Fruit fly (Drosophila melanogaster) whole organism, wandering third instar larva: Measurements from ENCODE around the gene Rpn3.

Experiments used
- CrebA ChIP-seq: fragments of 200-800 bp; sonication (Bioruptor generic); optimal IDR thresholded peaks from 2 replicates; lab custom pipeline; 2016; ENCODE audit warnings: missing biosample characterization, mild to moderate bottlenecking, missing genetic modification characterization, borderline replicate concordance
- Dfd ChIP-seq: fragments of >200 bp; optimal IDR thresholded peaks from 2 replicates; lab custom pipeline; 2017; ENCODE audit warnings: missing biosample characterization, missing genetic modification characterization
- Dif ChIP-seq: fragments of 200-275, 200-300 bp; sonication (Bioruptor generic); optimal IDR thresholded peaks from 2 replicates; lab custom pipeline; 2018; ENCODE audit warnings: missing biosample characterization, missing genetic modification characterization; ENCODE audit not compliant: partially characterized antibody
- GATAd ChIP-seq: sonication (Bioruptor generic); optimal IDR thresholded peaks from 2 replicates; lab custom pipeline; 2016; ENCODE audit warnings: missing biosample characterization, missing genetic modification characterization
- HLH106 ChIP-seq: fragments of 200-800 bp; optimal IDR thresholded peaks from 3 replicates; lab custom pipeline; 2019; ENCODE audit warnings: missing biosample characterization, mild to moderate bottlenecking, missing genetic modification characterization, moderate library complexity
- Hnf4 ChIP-seq: fragments of 200-800 bp; sonication (Bioruptor generic); optimal IDR thresholded peaks from 2 replicates; lab custom pipeline; 2016; ENCODE audit warnings: missing biosample characterization, mild to moderate bottlenecking, missing genetic modification characterization
- Hr78 ChIP-seq: fragments of >200 bp; optimal IDR thresholded peaks from 2 replicates; lab custom pipeline; 2017; ENCODE audit warnings: missing biosample characterization, missing genetic modification characterization
- Mio ChIP-seq: sonication (Bioruptor generic); optimal IDR thresholded peaks from 2 replicates; lab custom pipeline; 2016; ENCODE audit warnings: missing biosample characterization, missing genetic modification characterization
- Myc ChIP-seq: fragments of >200 bp; optimal IDR thresholded peaks from 2 replicates; lab custom pipeline; 2017
- N ChIP-seq: fragments of >200 bp; optimal IDR thresholded peaks from 2 replicates; lab custom pipeline; 2018; ENCODE audit warnings: missing biosample characterization, missing external identifiers, missing genetic modification characterization
- OdsH ChIP-seq: fragments of 200-800 bp; sonication (Bioruptor generic); optimal IDR thresholded peaks from 2 replicates; lab custom pipeline; 2016; ENCODE audit warnings: missing biosample characterization, mild to moderate bottlenecking, missing genetic modification characterization
- Rel ChIP-seq, 2 experiments: fragments of 200-800 bp; sonication (Bioruptor generic) in 1 of 2; optimal IDR thresholded peaks; 2 replicates in 1 of 2; 3 replicates in 1 of 2; lab custom pipeline; 2016 to 2019; ENCODE audit warnings: mild to moderate bottlenecking in 2 of 2, missing biosample characterization in 2 of 2, missing genetic modification characterization in 2 of 2, moderate library complexity in 1 of 2
- Sp1 ChIP-seq: fragments of 200-800 bp; sonication (Bioruptor generic); optimal IDR thresholded peaks from 3 replicates; lab custom pipeline; 2019; ENCODE audit warnings: missing biosample characterization, mild to moderate bottlenecking, missing genetic modification characterization, moderate library complexity
- Vsx2 ChIP-seq: fragments of 200-300, 225-300 bp; sonication (Bioruptor generic); optimal IDR thresholded peaks from 2 replicates; lab custom pipeline; 2018; ENCODE audit warnings: missing biosample characterization, missing genetic modification characterization; ENCODE audit not compliant: partially characterized antibody
- br ChIP-seq: fragments of 200-800 bp; sonication (Bioruptor generic); optimal IDR thresholded peaks from 2 replicates; lab custom pipeline; 2016; ENCODE audit warnings: missing biosample characterization, missing genetic modification characterization
- brk ChIP-seq: fragments of 200-800 bp; sonication (Bioruptor generic); optimal IDR thresholded peaks from 2 replicates; lab custom pipeline; 2016; ENCODE audit warnings: missing biosample characterization, mild to moderate bottlenecking, missing genetic modification characterization
- dl ChIP-seq, 2 experiments: fragments of 175-275, 200-275 bp in 1 of 2; fragments of 200-275 bp in 1 of 2; sonication (Bioruptor generic); optimal IDR thresholded peaks; lab custom pipeline; 2018; ENCODE audit warnings: mild to moderate bottlenecking in 2 of 2, missing biosample characterization in 2 of 2, missing genetic modification characterization in 2 of 2, moderate library complexity in 2 of 2; ENCODE audit not compliant: partially characterized antibody in 2 of 2, insufficient read depth in 1 of 2
- dmrt93B ChIP-seq: fragments of 200-800 bp; sonication (Bioruptor generic); optimal IDR thresholded peaks from 2 replicates; lab custom pipeline; 2018; ENCODE audit warnings: missing biosample characterization, mild to moderate bottlenecking, missing genetic modification characterization
- dsf ChIP-seq: sonication (Bioruptor generic); optimal IDR thresholded peaks from 2 replicates; lab custom pipeline; 2016; ENCODE audit warnings: missing biosample characterization, missing genetic modification characterization, borderline replicate concordance
- ey ChIP-seq: fragments of 200-800 bp; sonication (Bioruptor generic); optimal IDR thresholded peaks from 2 replicates; lab custom pipeline; 2016; ENCODE audit warnings: missing biosample characterization, missing genetic modification characterization
- foxo ChIP-seq, 2 experiments: fragments of 200-800 bp; sonication (Bioruptor generic); optimal IDR thresholded peaks; 2 replicates in 1 of 2; 3 replicates in 1 of 2; lab custom pipeline; 2016 to 2017; ENCODE audit warnings: missing biosample characterization in 2 of 2, missing genetic modification characterization in 2 of 2
- fru ChIP-seq: fragments of 200-800 bp; sonication (Bioruptor generic); optimal IDR thresholded peaks from 3 replicates; lab custom pipeline; 2016; ENCODE audit warnings: missing biosample characterization, mild to moderate bottlenecking, missing genetic modification characterization
- h ChIP-seq: fragments of 200-800 bp; sonication (Bioruptor generic); optimal IDR thresholded peaks from 3 replicates; lab custom pipeline; 2016; ENCODE audit warnings: missing biosample characterization, mild to moderate bottlenecking, missing genetic modification characterization
- jim ChIP-seq: fragments of 175-275, 200-325 bp; sonication (Bioruptor generic); optimal IDR thresholded peaks from 2 replicates; lab custom pipeline; 2016; ENCODE audit warnings: missing biosample characterization, mild to moderate bottlenecking, missing genetic modification characterization
- lola ChIP-seq: fragments of >200 bp; optimal IDR thresholded peaks from 2 replicates; lab custom pipeline; 2017; ENCODE audit warnings: missing biosample characterization, missing genetic modification characterization
- pan ChIP-seq: fragments of >200 bp; optimal IDR thresholded peaks from 2 replicates; lab custom pipeline; 2017
- psq ChIP-seq: fragments of 200-800 bp; sonication (Bioruptor generic); optimal IDR thresholded peaks from 3 replicates; lab custom pipeline; 2017; ENCODE audit warnings: missing biosample characterization, mild to moderate bottlenecking, missing genetic modification characterization, moderate library complexity
- rgr ChIP-seq: fragments of 200-800 bp; sonication (Bioruptor generic); optimal IDR thresholded peaks from 3 replicates; lab custom pipeline; 2016; ENCODE audit warnings: missing biosample characterization, mild to moderate bottlenecking, missing genetic modification characterization
- sage ChIP-seq: fragments of 200-800 bp; sonication (Bioruptor generic); optimal IDR thresholded peaks from 2 replicates; lab custom pipeline; 2016; ENCODE audit warnings: missing biosample characterization, mild to moderate bottlenecking, missing genetic modification characterization
- sv ChIP-seq: fragments of 200-800 bp; sonication (Bioruptor generic); optimal IDR thresholded peaks from 3 replicates; lab custom pipeline; 2016; ENCODE audit warnings: missing biosample characterization, missing genetic modification characterization
- tai ChIP-seq: sonication (Bioruptor generic); optimal IDR thresholded peaks from 2 replicates; lab custom pipeline; 2016; ENCODE audit warnings: missing biosample characterization, missing genetic modification characterization
- usp ChIP-seq: fragments of >200 bp; optimal IDR thresholded peaks from 2 replicates; lab custom pipeline; 2017; ENCODE audit warnings: missing biosample characterization, missing genetic modification characterization
- woc ChIP-seq: sonication (Bioruptor generic); optimal IDR thresholded peaks from 2 replicates; lab custom pipeline; 2016; ENCODE audit warnings: missing biosample characterization, mild to moderate bottlenecking, missing genetic modification characterization

Gene Rpn3

DNA sequence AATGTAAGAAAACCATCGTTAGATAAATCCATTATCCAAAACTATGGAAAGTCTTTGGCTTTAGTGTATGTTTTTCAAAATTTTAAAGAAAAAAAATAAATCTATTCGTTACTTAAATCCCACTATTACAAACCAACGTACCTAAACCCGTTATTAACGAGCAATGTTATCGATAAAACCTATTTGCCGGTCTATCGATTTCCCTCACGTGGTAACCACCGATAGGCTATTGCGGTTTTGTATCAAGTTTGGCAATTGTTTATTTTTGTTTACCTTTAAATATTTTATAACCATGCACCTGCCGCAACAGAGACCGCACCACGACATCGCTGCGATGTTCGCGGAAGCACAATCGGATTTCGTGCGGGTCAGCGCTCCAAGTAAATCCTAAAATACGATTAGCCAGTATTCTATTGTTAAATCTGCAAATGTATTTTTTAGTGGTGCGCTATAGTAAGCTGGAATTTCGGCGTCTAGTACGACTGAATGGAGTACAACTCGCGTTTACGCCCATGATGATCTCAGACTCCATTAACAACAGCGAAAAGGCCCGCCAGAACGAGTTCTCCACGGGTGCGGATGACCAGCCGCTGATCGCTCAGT is 11.6 kb downstream of the Rpn3 start, which contains the start of gene Dus4:
Gene Dus4, plus strand, starts transcription at position 206 of the 603 bp plus-strand sequence.
- TF ChIP-seq fru (GFP tag; lab: Kevin White, UChicago) = no peak
- peak; percentile 36 for TF ChIP-seq Myc
- TF ChIP-seq Hr78 (GFP tag; lab: Kevin White, UChicago) = no peak

DNA sequence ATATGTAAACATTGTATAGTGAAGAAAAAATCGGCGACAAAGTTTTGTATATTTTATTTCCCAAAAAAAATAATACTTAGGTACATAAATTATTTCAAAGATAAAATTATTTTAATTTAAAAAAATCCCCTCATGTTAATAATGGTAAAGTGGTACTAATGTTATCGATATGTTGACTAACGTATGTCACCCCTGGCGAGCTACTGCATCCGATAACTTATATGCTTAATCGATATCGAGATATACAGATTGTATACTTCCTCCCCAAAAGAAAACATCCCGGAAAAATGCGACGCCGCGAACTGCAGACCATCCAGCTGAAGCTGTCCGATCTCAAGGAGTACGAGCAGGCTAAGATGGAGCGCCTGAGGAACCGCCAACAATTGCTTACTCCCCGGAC is 13.1 kb downstream of the Rpn3 start, which contains the start of gene CG17343:
Gene CG17343, plus strand, starts transcription at position 224 of the 400 bp plus-strand sequence.
- TF ChIP-seq dl (GFP tag; optimal IDR thresholded peaks at IDR 0.05; lab: Kevin White, UChicago; ENCODE audit: insufficient read depth in 1 of 2, partially characterized antibody in 2 of 2) = no peak
- no peak for TF ChIP-seq Rel (GFP tag; optimal IDR thresholded peaks at IDR 0.05; lab: Kevin White, UChicago)
- peak; percentile 90 for TF ChIP-seq Rel (tag; optimal IDR thresholded peaks at IDR 0.05; lab: Kevin White, UChicago)
- TF ChIP-seq, all 38 proteins: peak for 1

DNA sequence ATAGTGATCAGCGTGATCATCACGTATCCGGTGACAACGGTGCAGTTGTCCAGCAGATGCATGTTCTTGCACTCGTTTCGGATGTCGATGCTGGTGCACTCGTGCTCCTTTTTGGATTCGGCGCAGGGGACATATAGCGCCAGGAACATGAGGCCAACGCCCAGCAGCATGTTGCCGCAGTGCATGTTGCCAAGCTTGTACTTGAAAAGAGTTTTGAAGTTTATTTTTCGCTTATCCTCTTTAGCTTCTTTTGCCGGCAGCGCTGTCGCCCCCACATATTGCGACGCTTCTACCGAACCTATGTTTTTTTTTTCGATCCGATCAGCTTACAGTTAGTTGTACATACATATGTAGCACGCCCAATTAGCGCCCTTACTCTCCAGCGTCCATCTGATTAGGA is 16.8 kb downstream of the Rpn3 start:
- TF ChIP-seq rgr (GFP tag; lab: Kevin White, UChicago) (no peak), Myc (no peak), CrebA (no peak), Dif (GFP tag; lab: Kevin White, UChicago) (no peak), Dfd (no peak), N (no peak), lola (GFP tag; lab: Kevin White, UChicago) (no peak), Hnf4 (no peak), jim (GFP tag; lab: Kevin White, UChicago) (no peak), sage (no peak), br (no peak), usp (GFP tag; lab: Kevin White, UChicago) (no peak), pan (lab: Kevin White, UChicago) (no peak), fru (GFP tag; lab: Kevin White, UChicago) (no peak), brk (no peak), foxo (GFP tag; optimal IDR thresholded peaks at IDR 0.05; lab: Kevin White, UChicago) (no peak), Vsx2 (GFP tag; lab: Kevin White, UChicago) (no peak), tai (GFP tag; lab: Kevin White, UChicago) (no peak)

DNA sequence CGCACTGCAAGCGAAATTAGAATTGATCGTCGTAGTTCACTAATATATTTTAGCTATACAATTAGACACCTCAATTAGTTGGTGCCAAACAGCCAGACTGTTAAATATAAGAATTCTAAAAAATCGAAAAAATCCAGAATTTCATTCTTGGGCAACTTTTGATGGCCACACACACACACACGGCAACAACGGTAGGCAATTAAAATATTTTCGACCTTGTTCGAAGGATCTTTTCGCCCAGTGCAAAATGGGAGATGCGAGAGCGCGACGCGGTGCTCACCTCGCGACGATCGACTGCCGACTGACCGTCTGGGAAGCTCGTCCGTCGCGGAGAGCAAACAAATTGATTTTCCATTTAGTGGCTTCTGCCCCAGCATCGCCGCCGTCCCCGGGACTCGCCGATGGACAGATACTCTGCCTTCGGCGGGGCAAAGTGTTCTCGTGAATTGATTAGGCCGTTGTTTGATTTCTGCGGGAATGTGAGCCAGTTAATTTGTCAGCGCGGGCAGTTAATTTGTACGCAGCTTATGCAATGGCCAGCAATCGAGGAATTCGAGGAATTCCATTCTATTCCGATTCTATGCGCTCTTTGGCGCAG is 18.1 kb downstream of the Rpn3 start, which contains the start of gene CG10702:
Gene CG10702, minus strand, starts transcription at position 304 of the 598 bp plus-strand sequence.
- TF ChIP-seq woc (peak; percentile 45), Sp1 (GFP tag; lab: Kevin White, UChicago) (no peak), Dfd (no peak)

DNA sequence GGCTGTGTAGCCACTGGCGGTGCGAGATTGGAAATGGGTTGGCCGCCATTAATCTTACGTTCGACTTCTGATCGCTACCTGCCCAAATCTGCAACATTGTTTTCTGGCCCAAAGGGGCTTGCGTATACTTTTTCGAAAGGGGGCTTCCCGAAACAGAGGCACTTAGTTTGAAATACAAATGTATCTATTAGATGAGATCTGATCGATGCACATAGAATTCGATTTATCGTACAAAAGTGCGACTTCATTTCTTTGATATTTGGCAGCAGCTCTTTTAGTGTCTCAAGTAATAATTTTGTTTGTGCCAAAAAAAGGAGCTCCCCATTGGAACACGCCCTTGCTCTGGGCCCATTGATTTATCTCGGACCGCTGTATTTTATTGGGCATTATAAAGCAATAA is 20.1 kb downstream of the Rpn3 start:
- TF ChIP-seq dl (GFP tag; optimal IDR thresholded peaks at IDR 0.05; lab: Kevin White, UChicago; ENCODE audit: insufficient read depth in 1 of 2, partially characterized antibody in 2 of 2) (no peak), psq (no peak), Sp1 (GFP tag; lab: Kevin White, UChicago) (no peak), foxo (GFP tag; optimal IDR thresholded peaks at IDR 0.05; lab: Kevin White, UChicago) (peak in 1 of 2 experiments; percentile 39), br (peak; percentile 29), ey (peak; percentile 29), lola (GFP tag; lab: Kevin White, UChicago) (no peak), pan (lab: Kevin White, UChicago) (no peak), Vsx2 (GFP tag; lab: Kevin White, UChicago) (no peak), brk (no peak), N (no peak), Hnf4 (no peak), dmrt93B (peak; percentile 14), Hr78 (GFP tag; lab: Kevin White, UChicago) (no peak), h (peak; percentile 42), Rel (GFP tag; optimal IDR thresholded peaks at IDR 0.05; lab: Kevin White, UChicago) (no peak), Rel (tag; optimal IDR thresholded peaks at IDR 0.05; lab: Kevin White, UChicago) (no peak), GATAd (GFP tag; lab: Kevin White, UChicago) (no peak), Dif (GFP tag; lab: Kevin White, UChicago) (no peak), usp (GFP tag; lab: Kevin White, UChicago) (no peak), jim (GFP tag; lab: Kevin White, UChicago) (no peak), CrebA (no peak), HLH106 (tag; lab: Kevin White, UChicago) (peak; percentile 62), sage (no peak), Mio (no peak), dsf (GFP tag; lab: Kevin White, UChicago) (no peak), sv (GFP tag; lab: Kevin White, UChicago) (no peak), woc (peak; percentile 73), fru (GFP tag; lab: Kevin White, UChicago) (peak; percentile 31), OdsH (GFP tag; lab: Kevin White, UChicago) (peak; percentile 12)
